Worm (Caenorhabditis elegans) whole organism, mixed stage, embryonic: ENCODE data around the gene smcl-1.

Experiments
- ces-1 ChIP-seq: fragments of 150-350 bp; optimal IDR thresholded peaks from 2 replicates; lab custom pipeline; 2014; ENCODE audit warnings: missing biosample characterization, missing genetic modification reagents, missing genetic modification characterization
- elt-1 ChIP-seq: sonication (generic microtip); optimal IDR thresholded peaks from 2 replicates; lab custom pipeline; 2017; ENCODE audit warnings: missing genetic modification characterization, mild to moderate bottlenecking, missing compliant biosample characterization, antibody characterized with exemption, moderate library complexity, borderline replicate concordance; ENCODE audit not compliant: insufficient read depth
- nhr-76 ChIP-seq: sonication (generic microtip); optimal IDR thresholded peaks from 2 replicates; lab custom pipeline; 2017; ENCODE audit warnings: missing biosample characterization, missing genetic modification characterization

DNA sequence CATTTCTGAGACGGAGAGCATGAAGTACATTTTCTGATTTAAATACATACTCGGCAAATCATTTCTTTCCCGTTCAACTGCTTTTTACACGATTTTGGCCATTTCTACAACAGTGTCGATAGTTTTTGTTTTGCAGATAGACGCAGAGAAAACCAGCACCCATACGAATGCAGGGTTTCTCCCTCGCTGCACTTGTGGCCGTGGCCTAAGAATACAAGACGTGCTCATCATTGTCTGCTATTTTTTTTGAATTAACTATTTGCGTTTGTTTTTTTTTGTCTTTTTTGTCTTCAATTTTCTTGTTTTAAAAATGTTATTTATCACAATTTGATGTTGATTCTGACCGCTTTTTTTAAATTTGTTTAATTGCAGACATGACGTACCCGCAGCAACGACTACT, at the start of gene smcl-1:
- TF ChIP-seq nhr-76 (tag; lab: Kevin White, UChicago) (no peak), elt-1 (no peak), ces-1 (no peak)
